Worm (Caenorhabditis elegans): Measurements from ENCODE around the gene R74.7.
A peak's percentile ranks its signal among the peaks of the same experiment; 100 is the strongest.

The R74.7 gene

DNA sequence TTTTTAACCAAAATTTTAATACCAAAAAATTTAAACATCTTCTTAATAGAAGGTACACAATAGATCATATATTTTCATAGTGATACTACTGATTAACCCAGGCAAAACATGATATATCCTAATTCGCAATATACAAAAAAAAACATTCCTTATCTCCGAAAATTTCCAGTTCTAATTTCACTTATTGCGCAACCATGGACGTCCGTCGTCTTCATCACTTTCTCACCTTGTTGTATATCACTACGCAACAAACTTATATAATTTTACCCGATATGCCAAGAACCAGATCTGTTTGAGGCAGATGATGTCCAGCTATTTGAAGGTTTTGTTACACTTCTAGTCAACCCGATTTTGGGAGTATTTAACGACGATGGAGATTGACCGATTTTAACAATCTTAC lies 16.4 kb upstream of the R74.7 start, which contains the start of gene R74.2:
TSS of gene R74.2 (plus strand) at position 316 of the 400 bp plus-strand sequence.
- TF ChIP-seq lin-35 (GFP tag; optimal IDR thresholded peaks at IDR 0.05) (no peak), blmp-1 (tag; optimal IDR thresholded peaks at IDR 0.05) (peak; percentile 98), dsc-1 (tag; optimal IDR thresholded peaks at IDR 0.05) (no peak), pqm-1 (tag; optimal IDR thresholded peaks at IDR 0.05) (no peak), efl-1 (optimal IDR thresholded peaks at IDR 0.05) (no peak), efl-1 (GFP tag; optimal IDR thresholded peaks at IDR 0.05 in 1 of 2) (no peak), sptf-1 (tag; optimal IDR thresholded peaks at IDR 0.05) (no peak)

DNA sequence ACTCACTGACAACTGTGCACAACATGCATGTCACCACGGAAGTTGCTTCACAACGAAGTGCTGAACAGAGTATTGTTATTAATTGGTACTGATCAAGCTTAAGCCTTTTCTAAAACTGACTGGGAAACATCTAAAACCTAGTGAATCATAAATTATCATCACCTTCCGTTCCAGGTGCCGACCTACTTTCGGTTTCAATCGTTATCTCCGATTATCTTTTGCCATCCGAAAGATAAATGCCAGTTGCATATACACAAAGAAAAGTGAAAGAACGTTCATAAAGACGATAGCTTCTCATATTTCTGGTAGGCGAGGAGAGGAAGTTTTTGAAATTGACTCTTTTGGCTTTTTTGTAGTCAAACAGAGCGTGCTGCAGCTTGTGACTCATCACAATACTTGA lies 14.6 kb upstream of the R74.7 start:
- TF ChIP-seq elt-3 (tag; optimal IDR thresholded peaks at IDR 0.05) (peak in 2 of 6 experiments; percentile 50 to 70), egl-27 (tag; optimal IDR thresholded peaks at IDR 0.05) (no peak), blmp-1 (tag; optimal IDR thresholded peaks at IDR 0.05) (peak; percentile 98)

DNA sequence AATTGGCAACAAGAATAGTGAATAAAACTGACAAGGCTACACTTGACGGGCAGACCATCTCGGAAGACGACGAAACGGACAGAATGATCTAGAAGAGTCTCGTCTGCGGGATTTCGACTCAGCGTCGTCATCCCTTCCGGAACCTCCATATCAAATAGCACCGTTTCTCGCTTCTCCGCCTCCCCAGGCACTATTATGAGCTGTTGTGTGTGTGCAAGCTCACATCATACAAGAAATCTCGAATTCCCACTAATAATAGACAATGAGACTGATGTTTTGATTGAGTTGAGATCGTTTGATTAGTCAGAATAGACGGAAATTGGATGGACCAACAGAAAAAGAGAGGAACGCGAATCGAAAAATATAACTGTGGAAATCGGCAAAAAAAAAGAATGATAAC lies 14.0 kb upstream of the R74.7 start, which contains the start of gene spp-28:
TSS of gene spp-28 (minus strand) at position 101 of the 400 bp plus-strand sequence.
- no peak for TF ChIP-seq sup-37 (GFP tag; optimal IDR thresholded peaks at IDR 0.05)
- TF ChIP-seq nhr-47 (tag; optimal IDR thresholded peaks at IDR 0.05) = no peak
- no peak for TF ChIP-seq lin-15B (tag; optimal IDR thresholded peaks at IDR 0.05)
- no peak for TF ChIP-seq zag-1 (tag; optimal IDR thresholded peaks at IDR 0.05)
- TF ChIP-seq egl-13 (tag; optimal IDR thresholded peaks at IDR 0.05) = no peak

DNA sequence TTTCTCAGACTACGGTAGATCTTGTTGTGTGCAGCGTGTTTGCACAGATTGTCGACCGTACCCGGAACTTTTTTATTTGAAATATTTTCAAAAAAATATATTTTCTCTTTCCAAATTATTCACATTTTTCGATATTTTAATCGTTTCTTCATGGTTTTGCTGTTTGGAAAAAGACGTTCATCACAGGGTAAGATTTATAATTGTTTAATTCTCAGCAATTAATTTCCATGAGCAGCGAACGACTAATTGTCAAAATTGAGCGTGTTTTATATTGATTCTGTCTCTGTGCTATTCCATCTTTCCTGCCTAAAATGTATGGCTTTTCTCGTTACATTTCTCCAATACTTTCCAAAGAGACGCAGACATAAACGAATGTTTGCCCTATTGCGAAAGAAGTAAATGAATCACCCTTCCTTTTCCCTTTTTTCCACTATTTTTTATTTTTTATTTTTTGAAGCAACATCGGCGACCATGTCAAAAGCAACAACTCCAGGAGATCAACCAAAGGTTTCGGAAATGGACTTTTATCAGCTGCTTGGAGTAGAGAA lies 13.1 kb upstream of the R74.7 start, which contains the start of gene dnj-16:
TSS of gene dnj-16 (plus strand) at position 51 of the 548 bp plus-strand sequence.
- TF ChIP-seq sptf-1 (tag; optimal IDR thresholded peaks at IDR 0.05) (no peak), zip-4 (GFP tag; optimal IDR thresholded peaks at IDR 0.05) (peak; percentile 34), isw-1 (GFP tag; IDR thresholded peaks at IDR 0.05) (no peak), sox-4 (tag; optimal IDR thresholded peaks at IDR 0.05) (no peak), egl-13 (tag; optimal IDR thresholded peaks at IDR 0.05) (no peak), lin-35 (GFP tag; optimal IDR thresholded peaks at IDR 0.05) (peak in 1 of 2 experiments; percentile 40), unc-130 (tag; optimal IDR thresholded peaks at IDR 0.05) (no peak), pax-3 (tag; optimal IDR thresholded peaks at IDR 0.05) (no peak), fkh-4 (tag; optimal IDR thresholded peaks at IDR 0.05; ENCODE audit: borderline replicate concordance) (no peak), ceh-82 (tag; optimal IDR thresholded peaks at IDR 0.05) (peak; percentile 12 to 73 (median 14)), pqm-1 (tag; optimal IDR thresholded peaks at IDR 0.05) (no peak), C34B4.2 (tag; optimal IDR thresholded peaks at IDR 0.05) (no peak), dsc-1 (tag; optimal IDR thresholded peaks at IDR 0.05) (no peak), unc-30 (tag; optimal IDR thresholded peaks at IDR 0.05) (no peak), Y116A8C.19 (tag; optimal IDR thresholded peaks at IDR 0.05; ENCODE audit: borderline replicate concordance) (no peak), mab-9 (GFP tag; IDR thresholded peaks at IDR 0.05) (no peak), ces-1 (GFP tag; optimal IDR thresholded peaks at IDR 0.05) (no peak), tlp-1 (tag; optimal IDR thresholded peaks at IDR 0.05) (no peak), grh-1 (GFP tag; IDR thresholded peaks at IDR 0.05) (no peak), ztf-4 (tag; optimal IDR thresholded peaks at IDR 0.05) (no peak), C04F5.9 (tag; optimal IDR thresholded peaks at IDR 0.05) (no peak), nhr-71 (tag; optimal IDR thresholded peaks at IDR 0.05) (peak; percentile 31), unc-62 (GFP tag; optimal IDR thresholded peaks at IDR 0.05) (no peak), skn-1 (tag; optimal IDR thresholded peaks at IDR 0.05) (peak; percentile 29), ceh-63 (GFP tag; optimal IDR thresholded peaks at IDR 0.05) (no peak), ceh-8 (GFP tag; optimal IDR thresholded peaks at IDR 0.05) (peak; percentile 19), lin-13 (GFP tag; optimal IDR thresholded peaks at IDR 0.05) (no peak), ceh-88 (GFP tag; IDR thresholded peaks at IDR 0.05) (no peak), lin-15B (tag; optimal IDR thresholded peaks at IDR 0.05) (peak; percentile 6), ama-1 (optimal IDR thresholded peaks at IDR 0.05) (no peak), elt-2 (tag; optimal IDR thresholded peaks at IDR 0.05) (no peak), ztf-11 (tag; optimal IDR thresholded peaks at IDR 0.05) (no peak), C16A3.4 (tag; optimal IDR thresholded peaks at IDR 0.05) (no peak), egl-27 (tag; optimal IDR thresholded peaks at IDR 0.05) (no peak), nhr-11 (tag; optimal IDR thresholded peaks at IDR 0.05) (no peak), nhr-20 (tag; optimal IDR thresholded peaks at IDR 0.05) (no peak), blmp-1 (tag; optimal IDR thresholded peaks at IDR 0.05) (peak; percentile 80), nhr-19 (GFP tag; conservative IDR thresholded peaks at IDR 0.05) (no peak), nhr-84 (tag; optimal IDR thresholded peaks at IDR 0.05) (no peak), snu-23 (GFP tag; optimal IDR thresholded peaks at IDR 0.05) (peak; percentile 17)

Measured in whole organism, L1 larva.